Fruit fly (Drosophila melanogaster): Measurements from ENCODE around the gene CG12123.

dm6 chrX:8414351-8414750 lies 27.8 kb downstream of the CG12123 start:
- no peak for TF ChIP-seq CG8478 (optimal IDR thresholded peaks at IDR 0.05)
- TF ChIP-seq CTCF (optimal IDR thresholded peaks at IDR 0.05) = no peak

Measured in S2 (cell line).